Worm (Caenorhabditis elegans) whole organism, L4 larva: ENCODE results near the gene hrg-10.

Experiments used
- D1046.2 ChIP-seq: fragments of 200-800 bp; sonication (Bioruptor generic); IDR thresholded peaks from 2 replicates; pipeline ENCODE4 v1.3.6; 2022; ENCODE audit warnings: missing genetic modification characterization, missing compliant biosample characterization
- F10B5.3 ChIP-seq: sonication (generic microtip); optimal IDR thresholded peaks from 2 replicates; lab custom pipeline; 2016; ENCODE audit warnings: mild to moderate bottlenecking, missing genetic modification characterization, missing compliant biosample characterization
- F26F4.8 ChIP-seq: fragments of 200-800 bp; sonication (Bioruptor generic); conservative IDR thresholded peaks from 2 replicates; pipeline ENCODE4 v1.3.6; 2022; ENCODE audit warnings: missing genetic modification characterization, missing compliant biosample characterization
- F37D6.2 ChIP-seq: sonication (generic microtip); optimal IDR thresholded peaks from 2 replicates; lab custom pipeline; 2016; ENCODE audit warnings: mild to moderate bottlenecking, missing genetic modification characterization, missing compliant biosample characterization
- F44E2.7 ChIP-seq: fragments of 200-800 bp; sonication (Bioruptor generic); IDR thresholded peaks from 2 replicates; pipeline ENCODE4 v2.1.2; 2022; ENCODE audit warnings: missing genetic modification characterization, missing compliant biosample characterization
- F49E8.2 ChIP-seq: sonication (generic microtip); optimal IDR thresholded peaks from 2 replicates; lab custom pipeline; 2016; ENCODE audit warnings: missing compliant biosample characterization, mild to moderate bottlenecking, missing genetic modification characterization, borderline replicate concordance
- T26A8.4 ChIP-seq: fragments of 200-800 bp; sonication (Bioruptor generic); IDR thresholded peaks from 2 replicates; pipeline ENCODE4 v1.3.6; 2022; ENCODE audit warnings: missing genetic modification characterization, missing compliant biosample characterization
- Y48G9A.11 ChIP-seq: fragments of 200-800 bp; sonication (Bioruptor generic); IDR thresholded peaks from 2 replicates; pipeline ENCODE4 v1.3.6; 2022; ENCODE audit warnings: missing genetic modification reagents, missing genetic modification characterization, missing compliant biosample characterization
- Y75B8A.6 ChIP-seq: fragments of 200-800 bp; sonication (Bioruptor generic); IDR thresholded peaks from 2 replicates; pipeline ENCODE4 v1.3.6; 2022; ENCODE audit warnings: missing genetic modification reagents, missing genetic modification characterization, missing compliant biosample characterization
- aly-2 ChIP-seq: sonication (generic microtip); optimal IDR thresholded peaks from 2 replicates; lab custom pipeline; 2018; ENCODE audit warnings: missing biosample characterization, missing genetic modification characterization
- ama-1 ChIP-seq: fragments of 150-350 bp; optimal IDR thresholded peaks from 2 replicates; lab custom pipeline; 2014; ENCODE audit warnings: inconsistent platforms, mixed read lengths
- arid-1 ChIP-seq: fragments of 200-800 bp; sonication (Bioruptor generic); conservative IDR thresholded peaks from 2 replicates; pipeline ENCODE4 v1.3.6; 2022; ENCODE audit warnings: missing genetic modification reagents, missing genetic modification characterization, missing compliant biosample characterization
- ceh-20 ChIP-seq: fragments of 200-800 bp; sonication (Bioruptor generic); IDR thresholded peaks from 2 replicates; pipeline ENCODE4 v1.3.6; 2022; ENCODE audit warnings: missing genetic modification reagents, missing genetic modification characterization, missing compliant biosample characterization
- ceh-62 ChIP-seq: sonication (generic microtip); optimal IDR thresholded peaks from 2 replicates; lab custom pipeline; 2017; ENCODE audit warnings: missing biosample characterization, missing genetic modification characterization
- daf-12 ChIP-seq: fragments of 150-350 bp; optimal IDR thresholded peaks from 2 replicates; lab custom pipeline; 2014; ENCODE audit warnings: missing biosample characterization, missing genetic modification reagents, missing genetic modification characterization
- daf-16 ChIP-seq, 3 experiments: sonication (generic microtip); optimal IDR thresholded peaks; 2 replicates each; lab custom pipeline; 2016 to 2017; ENCODE audit warnings: missing genetic modification characterization in 3 of 3, missing genetic modification reagents in 3 of 3, mild to moderate bottlenecking in 2 of 3, missing compliant biosample characterization in 2 of 3, missing biosample characterization in 1 of 3, moderate library complexity in 1 of 3
- daf-19 ChIP-seq: fragments of 200-800 bp; sonication (Bioruptor generic); conservative IDR thresholded peaks from 2 replicates; pipeline ENCODE4 v1.3.6; 2022; ENCODE audit warnings: missing genetic modification characterization, missing compliant biosample characterization
- dmd-6 ChIP-seq: fragments of 200-800 bp; sonication (Bioruptor generic); IDR thresholded peaks from 2 replicates; pipeline ENCODE4 v1.3.6; 2022; ENCODE audit warnings: missing genetic modification reagents, missing genetic modification characterization, missing compliant biosample characterization
- dmd-9 ChIP-seq: fragments of 200-800 bp; sonication (Bioruptor generic); IDR thresholded peaks from 2 replicates; pipeline ENCODE4 v1.3.6; 2022; ENCODE audit warnings: missing genetic modification reagents, missing genetic modification characterization, missing compliant biosample characterization
- dpl-1 ChIP-seq: fragments of 150-350 bp; optimal IDR thresholded peaks from 2 replicates; lab custom pipeline; 2014; ENCODE audit warnings: missing biosample characterization, missing genetic modification reagents, missing genetic modification characterization
- duxl-1 ChIP-seq: sonication (generic microtip); optimal IDR thresholded peaks from 2 replicates; lab custom pipeline; 2016; ENCODE audit warnings: mild to moderate bottlenecking, missing genetic modification characterization, moderate library complexity, missing compliant biosample characterization; ENCODE audit not compliant: poor library complexity
- fkh-10 ChIP-seq: fragments of 150-350 bp; optimal IDR thresholded peaks from 2 replicates; lab custom pipeline; 2014; ENCODE audit warnings: missing biosample characterization, missing genetic modification reagents, missing genetic modification characterization
- fos-1 ChIP-seq: fragments of 150-350 bp; optimal IDR thresholded peaks from 2 replicates; lab custom pipeline; 2014; ENCODE audit warnings: missing biosample characterization, missing genetic modification characterization
- hlh-11 ChIP-seq: fragments of 200-800 bp; sonication (Bioruptor generic); optimal IDR thresholded peaks from 2 replicates; lab custom pipeline; 2018; ENCODE audit warnings: mild to moderate bottlenecking, missing genetic modification characterization, missing compliant biosample characterization
- hmg-1.1 ChIP-seq: fragments of 200-800 bp; sonication (Bioruptor generic); IDR thresholded peaks from 2 replicates; pipeline ENCODE4 v1.3.6; 2022; ENCODE audit warnings: missing genetic modification reagents, missing genetic modification characterization, missing compliant biosample characterization
- jun-1 ChIP-seq: fragments of 150-350 bp; optimal IDR thresholded peaks from 2 replicates; lab custom pipeline; 2014; ENCODE audit warnings: missing biosample characterization, missing genetic modification reagents, missing genetic modification characterization
- lim-7 ChIP-seq: fragments of 200-800 bp; sonication (Bioruptor generic); IDR thresholded peaks from 2 replicates; pipeline ENCODE4 v1.3.6; 2022; ENCODE audit warnings: missing genetic modification characterization, missing compliant biosample characterization
- lin-13 ChIP-seq: fragments of 150-350 bp; optimal IDR thresholded peaks from 2 replicates; lab custom pipeline; 2014; ENCODE audit warnings: missing biosample characterization, missing genetic modification reagents, missing genetic modification characterization
- lin-15B ChIP-seq: fragments of 150-350 bp; sonication (generic microtip); optimal IDR thresholded peaks from 3 replicates; lab custom pipeline; 2014; ENCODE audit warnings: missing biosample characterization, missing genetic modification characterization
- lin-29 ChIP-seq: fragments of 200-800 bp; sonication (Bioruptor generic); IDR thresholded peaks from 2 replicates; pipeline ENCODE4 v1.3.6; 2022; ENCODE audit warnings: missing genetic modification reagents, missing genetic modification characterization, missing compliant biosample characterization
- lin-38 ChIP-seq: fragments of 200-800 bp; sonication (Bioruptor generic); IDR thresholded peaks from 2 replicates; pipeline ENCODE4 v1.3.6; 2022; ENCODE audit warnings: missing genetic modification reagents, missing genetic modification characterization, missing compliant biosample characterization
- lsy-2 ChIP-seq, 2 experiments: fragments of 150-350 bp in 1 of 2; sonication (generic microtip) in 1 of 2; optimal IDR thresholded peaks; 2 replicates each; lab custom pipeline; 2014 to 2017; ENCODE audit warnings: missing biosample characterization in 2 of 2, missing genetic modification characterization in 2 of 2
- mep-1 ChIP-seq: fragments of 150-350 bp; sonication (generic microtip); optimal IDR thresholded peaks from 3 replicates; lab custom pipeline; 2014; ENCODE audit warnings: missing biosample characterization, missing genetic modification characterization
- mes-2 ChIP-seq: sonication (generic microtip); optimal IDR thresholded peaks from 2 replicates; lab custom pipeline; 2016; ENCODE audit warnings: missing genotype, mild to moderate bottlenecking, missing genetic modification characterization, missing compliant biosample characterization; ENCODE audit not compliant: poor library complexity, severe bottlenecking
- nhr-102 ChIP-seq: sonication (generic microtip); optimal IDR thresholded peaks from 2 replicates; lab custom pipeline; 2016; ENCODE audit warnings: mild to moderate bottlenecking, missing genetic modification characterization, moderate library complexity, missing compliant biosample characterization
- nhr-25 ChIP-seq: sonication (generic microtip); optimal IDR thresholded peaks from 2 replicates; lab custom pipeline; 2017; ENCODE audit warnings: missing genetic modification characterization, mild to moderate bottlenecking, missing compliant biosample characterization, antibody characterized with exemption, moderate library complexity, borderline replicate concordance; ENCODE audit not compliant: insufficient read depth
- nhr-28 ChIP-seq: fragments of 150-350 bp; optimal IDR thresholded peaks from 2 replicates; lab custom pipeline; 2014; ENCODE audit warnings: missing biosample characterization, missing genetic modification characterization
- nhr-6 ChIP-seq: fragments of 150-350 bp; optimal IDR thresholded peaks from 2 replicates; lab custom pipeline; 2014; ENCODE audit warnings: missing biosample characterization, missing genetic modification characterization
- nhr-77 ChIP-seq: fragments of 150-350 bp; optimal IDR thresholded peaks from 2 replicates; lab custom pipeline; 2014; ENCODE audit warnings: missing biosample characterization, missing genetic modification characterization
- pha-4 ChIP-seq, 2 experiments: fragments of 150-350 bp in 1 of 2; fragments of 200-800 bp in 1 of 2; sonication (Bioruptor generic) in 1 of 2; IDR thresholded peaks in 1 of 2; optimal IDR thresholded peaks in 1 of 2; 2 replicates each; pipeline versions ENCODE4 v1.3.6 to Lab custom; 2014 to 2022; ENCODE audit warnings: missing genetic modification characterization in 2 of 2, missing genetic modification reagents in 2 of 2, missing biosample characterization in 1 of 2, missing compliant biosample characterization in 1 of 2
- php-3 ChIP-seq: fragments of 200-800 bp; sonication (Bioruptor generic); IDR thresholded peaks from 2 replicates; pipeline ENCODE4 v1.3.6; 2022; ENCODE audit warnings: missing genetic modification reagents, missing genetic modification characterization, missing compliant biosample characterization
- rbr-2 ChIP-seq: sonication (generic microtip); optimal IDR thresholded peaks from 2 replicates; lab custom pipeline; 2016; ENCODE audit warnings: missing genotype, missing genetic modification characterization, missing compliant biosample characterization
- set-16 ChIP-seq: fragments of 200-800 bp; sonication (Bioruptor generic); IDR thresholded peaks from 2 replicates; pipeline ENCODE4 v1.3.6; 2022; ENCODE audit warnings: missing genetic modification reagents, missing genetic modification characterization, missing compliant biosample characterization
- snpc-1.2 ChIP-seq: fragments of 200-800 bp; sonication (Bioruptor generic); IDR thresholded peaks from 2 replicates; pipeline ENCODE4 v1.3.6; 2022; ENCODE audit warnings: missing genetic modification reagents, missing genetic modification characterization, missing compliant biosample characterization
- spr-1 ChIP-seq: sonication (generic microtip); optimal IDR thresholded peaks from 2 replicates; lab custom pipeline; 2016; ENCODE audit warnings: mild to moderate bottlenecking, missing genetic modification characterization, missing compliant biosample characterization
- spr-3 ChIP-seq: fragments of 200-800 bp; sonication (Bioruptor generic); optimal IDR thresholded peaks from 2 replicates; lab custom pipeline; 2018; ENCODE audit warnings: mild to moderate bottlenecking, missing genetic modification characterization, missing compliant biosample characterization
- tra-1 ChIP-seq: fragments of 200-800 bp; sonication (Bioruptor generic); IDR thresholded peaks from 2 replicates; pipeline ENCODE4 v1.3.6; 2022; ENCODE audit warnings: missing genetic modification reagents, missing genetic modification characterization, missing compliant biosample characterization
- vab-7 ChIP-seq: fragments of 200-800 bp; sonication (Bioruptor generic); IDR thresholded peaks from 2 replicates; pipeline ENCODE4 v1.3.6; 2022; ENCODE audit warnings: missing genetic modification reagents, missing genetic modification characterization, missing compliant biosample characterization

hrg-10 gene

ce11 chrV:18990238-18990901, 33.3 kb upstream of the hrg-10 start, which contains the start of the genes reps-1 and Y39B6A.37:
Gene reps-1 (minus strand): TSS chrV:18990500.
Gene Y39B6A.37 (plus strand): TSS chrV:18990851.
- no peak for TF ChIP-seq aly-2 (tag; lab: Kevin White, UChicago)
- TF ChIP-seq arid-1 (GFP tag; lab: Robert Waterston, UW), result 0 out of 2 replicates have a peak, but pooled peaks have one; percentile 16
- no peak for TF ChIP-seq vab-7 (GFP tag; lab: Robert Waterston, UW)
- TF ChIP-seq rbr-2 (tag; lab: Kevin White, UChicago), result peak; percentile 67
- no peak for TF ChIP-seq jun-1 (tag; lab: Kevin White, UChicago)
- TF ChIP-seq nhr-28 (tag; lab: Kevin White, UChicago), result peak; percentile 44
- TF ChIP-seq set-16 (GFP tag; lab: Robert Waterston, UW), result no peak
- TF ChIP-seq D1046.2 (GFP tag; lab: Robert Waterston, UW), result 0 out of 2 replicates have a peak, but pooled peaks have one; percentile 9
- TF ChIP-seq dmd-9, result peak; percentile 81
- peak; percentile 3 for TF ChIP-seq nhr-6 (tag; lab: Kevin White, UChicago)
- TF ChIP-seq F44E2.7, result no peak
- peak; percentile 57; the same call in 1 of the 2 replicates for TF ChIP-seq Y48G9A.11 (GFP tag; lab: Robert Waterston, UW)
- peak; percentile 12 for TF ChIP-seq spr-1 (tag; lab: Kevin White, UChicago)
- TF ChIP-seq F10B5.3 (tag; lab: Kevin White, UChicago), result peak; percentile 2
- TF ChIP-seq daf-19 (GFP tag; lab: Robert Waterston, UW), result no peak
- 0 out of 2 replicates have a peak, but pooled peaks have one; percentile 36 for TF ChIP-seq lin-29 (GFP tag; lab: Robert Waterston, UW)
- peak; percentile 44 for TF ChIP-seq nhr-77 (tag; lab: Kevin White, UChicago)
- TF ChIP-seq lin-13 (GFP tag; lab: Kevin White, UChicago), result peak; percentile 72
- TF ChIP-seq mep-1, result peak; percentile 77
- TF ChIP-seq mes-2 (tag; lab: Kevin White, UChicago), result peak; percentile 84
- no peak for TF ChIP-seq ama-1 (lab: Kevin White, UChicago)
- TF ChIP-seq tra-1 (GFP tag; lab: Robert Waterston, UW), result 0 out of 2 replicates have a peak, but pooled peaks have one; percentile 47
- no peak for TF ChIP-seq snpc-1.2
- TF ChIP-seq F49E8.2, result peak; percentile 49
- no peak for TF ChIP-seq Y75B8A.6 (GFP tag; lab: Robert Waterston, UW)
- TF ChIP-seq ceh-62 (tag; lab: Kevin White, UChicago), result no peak
- peak; percentile 46; the same call in 1 of the 2 replicates for TF ChIP-seq hmg-1.1 (GFP tag; lab: Robert Waterston, UW)
- TF ChIP-seq spr-3 (GFP tag; lab: Kevin White, UChicago), result peak; percentile 13
- TF ChIP-seq F26F4.8, result no peak
- TF ChIP-seq php-3 (GFP tag; lab: Robert Waterston, UW), result no peak
- TF ChIP-seq dpl-1 (GFP tag; lab: Kevin White, UChicago), result peak; percentile 75
- peak; percentile 53 for TF ChIP-seq hlh-11
- TF ChIP-seq F37D6.2 (tag; lab: Kevin White, UChicago), result peak; percentile 36
- TF ChIP-seq lin-15B (tag; lab: Kevin White, UChicago), result no peak
- no peak for TF ChIP-seq fkh-10 (GFP tag; lab: Kevin White, UChicago)
- no peak for TF ChIP-seq fos-1 (tag; lab: Kevin White, UChicago)
- TF ChIP-seq pha-4 (GFP tag; IDR thresholded peaks at IDR 0.05; lab: Robert Waterston, UW), result peak; percentile 38; the same call in 1 of the 2 replicates
- TF ChIP-seq pha-4 (tag; optimal IDR thresholded peaks at IDR 0.05; lab: Kevin White, UChicago), result no peak
- TF ChIP-seq nhr-25 (tag; lab: Kevin White, UChicago), result no peak
- peak in 1 of 2 experiments; percentile 71 for TF ChIP-seq lsy-2 (tag; optimal IDR thresholded peaks at IDR 0.05; lab: Kevin White, UChicago)
- no peak for TF ChIP-seq ceh-20 (GFP tag; lab: Robert Waterston, UW)
- TF ChIP-seq duxl-1 (tag; lab: Kevin White, UChicago), result peak; percentile 80
- TF ChIP-seq lim-7 (GFP tag; lab: Robert Waterston, UW), result no peak
- TF ChIP-seq dmd-6, result peak; percentile 60
- TF ChIP-seq daf-16 (GFP tag; optimal IDR thresholded peaks at IDR 0.05; lab: Kevin White, UChicago), result peak in 1 of 2 experiments; percentile 7
- TF ChIP-seq daf-16 (tag; optimal IDR thresholded peaks at IDR 0.05; lab: Kevin White, UChicago), result peak; percentile 36
- TF ChIP-seq lin-38 (GFP tag; lab: Robert Waterston, UW), result peak; percentile 84
- TF ChIP-seq nhr-102 (tag; lab: Kevin White, UChicago), result peak; percentile 64
- no peak for TF ChIP-seq daf-12 (tag; lab: Kevin White, UChicago)
- peak; percentile 75 for TF ChIP-seq T26A8.4 (GFP tag; lab: Robert Waterston, UW)
